Fruit fly (Drosophila melanogaster): ENCODE measurements around the gene CG16782.

CG16782 gene

dm6 chrX:3414003-3414767, 45.9 kb downstream of the CG16782 start (continued):
- no peak for TF ChIP-seq Atf-2 (GFP tag; optimal IDR thresholded peaks at IDR 0.05)
- no peak for TF ChIP-seq nmo (GFP tag; optimal IDR thresholded peaks at IDR 0.05)
- TF ChIP-seq CG7271 (tag; optimal IDR thresholded peaks at IDR 0.05): no peak
- TF ChIP-seq lmd (GFP tag; IDR thresholded peaks at IDR 0.05): peak; percentile 70; the same call in 1 of the 2 replicates
- TF ChIP-seq grn (GFP tag; optimal IDR thresholded peaks at IDR 0.05): no peak
- TF ChIP-seq emc (GFP tag; optimal IDR thresholded peaks at IDR 0.05): no peak
- TF ChIP-seq CG3281 (GFP tag; optimal IDR thresholded peaks at IDR 0.05): peak; percentile 85
- no peak for TF ChIP-seq gfzf (GFP tag; optimal IDR thresholded peaks at IDR 0.05)
- TF ChIP-seq CG16863 (GFP tag; optimal IDR thresholded peaks at IDR 0.05): no peak
- peak; percentile 59 for TF ChIP-seq CG6765 (GFP tag; optimal IDR thresholded peaks at IDR 0.05)
- no peak for TF ChIP-seq jigr1 (GFP tag; IDR thresholded peaks at IDR 0.05)
- TF ChIP-seq CG9609 (GFP tag; optimal IDR thresholded peaks at IDR 0.05): no peak
- TF ChIP-seq mld (GFP tag; IDR thresholded peaks at IDR 0.05; ENCODE audit: partially characterized antibody): no peak
- peak; percentile 68 for TF ChIP-seq al (GFP tag; IDR thresholded peaks at IDR 0.05)
- TF ChIP-seq hb (GFP tag; IDR thresholded peaks at IDR 0.05; ENCODE audit: partially characterized antibody): no peak
- peak; percentile 19 for TF ChIP-seq pnt (GFP tag; optimal IDR thresholded peaks at IDR 0.05)
- no peak for TF ChIP-seq knrl (GFP tag; IDR thresholded peaks at IDR 0.05; ENCODE audit: partially characterized antibody)
- TF ChIP-seq CG11504 (tag; optimal IDR thresholded peaks at IDR 0.05): peak; percentile 83
- TF ChIP-seq pros (GFP tag; optimal IDR thresholded peaks at IDR 0.05): no peak
- no peak for TF ChIP-seq usp (GFP tag; optimal IDR thresholded peaks at IDR 0.05)
- no peak for TF ChIP-seq CG7745 (tag; optimal IDR thresholded peaks at IDR 0.05)
- no peak for TF ChIP-seq CG4707 (GFP tag; optimal IDR thresholded peaks at IDR 0.05)
- no peak for TF ChIP-seq CG12071 (GFP tag; optimal IDR thresholded peaks at IDR 0.05)
- TF ChIP-seq Dbx (GFP tag; IDR thresholded peaks at IDR 0.05): peak; percentile 68; the same call in 2 of the 3 replicates
- TF ChIP-seq CG11696 (GFP tag; IDR thresholded peaks at IDR 0.05): 0 out of 2 replicates have a peak, but pooled peaks have one; percentile 32
- peak; percentile 80 for TF ChIP-seq lab (GFP tag; optimal IDR thresholded peaks at IDR 0.05)
- peak; percentile 41 for TF ChIP-seq trem (tag; optimal IDR thresholded peaks at IDR 0.05)
- no peak for TF ChIP-seq BEAF-32 (GFP tag; optimal IDR thresholded peaks at IDR 0.05)
- TF ChIP-seq CG14965 (GFP tag; optimal IDR thresholded peaks at IDR 0.05; ENCODE audit: borderline replicate concordance): no peak
- TF ChIP-seq Awh (GFP tag; IDR thresholded peaks at IDR 0.05): no peak
- TF ChIP-seq MESR4 (GFP tag; optimal IDR thresholded peaks at IDR 0.05): no peak
- no peak for TF ChIP-seq Lhr (GFP tag; optimal IDR thresholded peaks at IDR 0.05)
- TF ChIP-seq odd (GFP tag; optimal IDR thresholded peaks at IDR 0.05): peak; percentile 49
- peak; percentile 8 for TF ChIP-seq CG16815 (GFP tag; optimal IDR thresholded peaks at IDR 0.05)
- TF ChIP-seq Mrtf (GFP tag; IDR thresholded peaks at IDR 0.05): peak; percentile 42; the same call in 1 of the 3 replicates
- no peak for TF ChIP-seq CG30020 (tag; optimal IDR thresholded peaks at IDR 0.05)
- no peak for TF ChIP-seq CG5953 (GFP tag; IDR thresholded peaks at IDR 0.05)
- no peak for TF ChIP-seq Scr (GFP tag; IDR thresholded peaks at IDR 0.05; ENCODE audit: partially characterized antibody)
- peak; percentile 58; the same call in 1 of the 2 replicates for TF ChIP-seq ara (GFP tag; IDR thresholded peaks at IDR 0.05)
- TF ChIP-seq CG7357 (GFP tag; IDR thresholded peaks at IDR 0.05): peak; percentile 59; the same call in 1 of the 3 replicates
- peak; percentile 55 for TF ChIP-seq CG17829 (tag; optimal IDR thresholded peaks at IDR 0.05)
- peak; percentile 73 for TF ChIP-seq CG8924 (tag; optimal IDR thresholded peaks at IDR 0.05)
- TF ChIP-seq CG17186 (GFP tag; optimal IDR thresholded peaks at IDR 0.05): no peak
- peak; percentile 8 for TF ChIP-seq cato (GFP tag; optimal IDR thresholded peaks at IDR 0.05; ENCODE audit: borderline replicate concordance)
- TF ChIP-seq Blimp-1 (GFP tag; optimal IDR thresholded peaks at IDR 0.05): peak; percentile 69
- TF ChIP-seq CG10274 (GFP tag; optimal IDR thresholded peaks at IDR 0.05): no peak
- TF ChIP-seq chinmo (GFP tag; IDR thresholded peaks at IDR 0.05; ENCODE audit: partially characterized antibody): 0 out of 4 replicates have a peak, but pooled peaks have one; percentile 40
- TF ChIP-seq ewg (GFP tag; optimal IDR thresholded peaks at IDR 0.05): peak; percentile 2
